Worm (Caenorhabditis elegans) whole organism, L4 larva: ENCODE measurements around the gene C47A4.1.

Experiments used
- D1046.2 ChIP-seq: fragments of 200-800 bp; sonication (Bioruptor generic); IDR thresholded peaks from 2 replicates; pipeline ENCODE4 v1.3.6; 2022; ENCODE audit warnings: missing genetic modification characterization, missing compliant biosample characterization
- Y75B8A.6 ChIP-seq: fragments of 200-800 bp; sonication (Bioruptor generic); IDR thresholded peaks from 2 replicates; pipeline ENCODE4 v1.3.6; 2022; ENCODE audit warnings: missing genetic modification reagents, missing genetic modification characterization, missing compliant biosample characterization
- ama-1 ChIP-seq: fragments of 150-350 bp; optimal IDR thresholded peaks from 2 replicates; lab custom pipeline; 2014; ENCODE audit warnings: inconsistent platforms, mixed read lengths
- ces-1 ChIP-seq: fragments of 150-350 bp; sonication (generic microtip); optimal IDR thresholded peaks from 4 replicates; lab custom pipeline; 2014; ENCODE audit warnings: missing biosample characterization, missing genetic modification reagents, missing genetic modification characterization
- fos-1 ChIP-seq: fragments of 150-350 bp; optimal IDR thresholded peaks from 2 replicates; lab custom pipeline; 2014; ENCODE audit warnings: missing biosample characterization, missing genetic modification characterization
- lin-13 ChIP-seq: fragments of 150-350 bp; optimal IDR thresholded peaks from 2 replicates; lab custom pipeline; 2014; ENCODE audit warnings: missing biosample characterization, missing genetic modification reagents, missing genetic modification characterization
- lin-39 ChIP-seq: fragments of 150-350 bp; optimal IDR thresholded peaks from 2 replicates; lab custom pipeline; 2014; ENCODE audit warnings: missing biosample characterization, missing genetic modification reagents, missing genetic modification characterization
- mxl-3 ChIP-seq: fragments of 200-800 bp; sonication (Bioruptor generic); optimal IDR thresholded peaks from 2 replicates; lab custom pipeline; 2018; ENCODE audit warnings: mild to moderate bottlenecking, missing genetic modification characterization, missing compliant biosample characterization
- nhr-11 ChIP-seq: fragments of 150-350 bp; optimal IDR thresholded peaks from 2 replicates; lab custom pipeline; 2014; ENCODE audit warnings: missing biosample characterization, missing genetic modification characterization
- nhr-25 ChIP-seq: sonication (generic microtip); optimal IDR thresholded peaks from 2 replicates; lab custom pipeline; 2017; ENCODE audit warnings: missing genetic modification characterization, mild to moderate bottlenecking, missing compliant biosample characterization, antibody characterized with exemption, moderate library complexity, borderline replicate concordance; ENCODE audit not compliant: insufficient read depth
- unc-62 ChIP-seq, 3 experiments: fragments of 150-350 bp in 1 of 3; sonication (generic microtip); optimal IDR thresholded peaks in 2 of 3; peaks in 1 of 3; 1 replicate in 1 of 3; 2 replicates in 2 of 3; lab custom pipeline; 2014 to 2017; ENCODE audit warnings: missing biosample characterization in 3 of 3, missing genetic modification characterization in 3 of 3, missing genetic modification reagents in 3 of 3, missing genotype in 1 of 3
- zfp-2 ChIP-seq: sonication (generic microtip); optimal IDR thresholded peaks from 2 replicates; lab custom pipeline; 2016; ENCODE audit warnings: mild to moderate bottlenecking, missing genetic modification characterization, missing compliant biosample characterization

DNA sequence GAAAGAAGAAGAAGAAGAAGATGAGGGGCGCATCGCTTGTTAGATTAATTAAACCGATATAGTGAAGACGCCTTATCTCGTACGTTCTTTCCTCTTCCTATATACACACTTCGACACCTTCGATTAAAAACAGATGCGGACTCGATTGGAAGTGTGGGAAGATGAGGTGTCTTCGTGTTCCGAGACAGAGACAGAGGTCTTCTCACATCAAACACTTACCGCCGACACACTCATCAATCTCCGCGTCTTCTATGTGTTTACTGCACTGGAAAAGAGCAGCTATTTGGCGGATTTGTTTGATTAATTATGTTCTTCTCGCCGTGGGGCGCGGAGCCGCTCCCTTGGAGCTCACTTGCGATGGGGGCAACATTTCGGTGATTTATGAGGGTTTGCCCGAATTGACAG is 16.8 kb downstream of the C47A4.1 start:
- TF ChIP-seq lin-39 (tag; lab: Kevin White, UChicago) (peak; percentile 72), zfp-2 (tag; lab: Kevin White, UChicago) (no peak), mxl-3 (GFP tag; lab: Kevin White, UChicago) (no peak), fos-1 (tag; lab: Kevin White, UChicago) (no peak), lin-13 (GFP tag; lab: Kevin White, UChicago) (no peak), ama-1 (lab: Kevin White, UChicago) (no peak), D1046.2 (GFP tag; lab: Robert Waterston, UW) (no peak), ces-1 (no peak), nhr-25 (tag; lab: Kevin White, UChicago) (no peak), nhr-11 (peak; percentile 56), Y75B8A.6 (GFP tag; lab: Robert Waterston, UW) (no peak), unc-62 (GFP tag; optimal IDR thresholded peaks at IDR 0.05 in 1 of 2; lab: Kevin White, UChicago) (peak in 1 of 2 experiments; percentile 97), unc-62 (tag; optimal IDR thresholded peaks at IDR 0.05; lab: Kevin White, UChicago) (peak; percentile 1)
